Worm (Caenorhabditis elegans): ENCODE measurements around the gene F41G3.3.
A peak's percentile ranks its signal among the peaks of the same experiment; 100 is the strongest.
"Not testable (repeated sequence)": the region's sequence is repeated elsewhere in the genome, so short reads cannot be mapped to it uniquely, and the experiment has no call there.

F41G3.3 gene

DNA sequence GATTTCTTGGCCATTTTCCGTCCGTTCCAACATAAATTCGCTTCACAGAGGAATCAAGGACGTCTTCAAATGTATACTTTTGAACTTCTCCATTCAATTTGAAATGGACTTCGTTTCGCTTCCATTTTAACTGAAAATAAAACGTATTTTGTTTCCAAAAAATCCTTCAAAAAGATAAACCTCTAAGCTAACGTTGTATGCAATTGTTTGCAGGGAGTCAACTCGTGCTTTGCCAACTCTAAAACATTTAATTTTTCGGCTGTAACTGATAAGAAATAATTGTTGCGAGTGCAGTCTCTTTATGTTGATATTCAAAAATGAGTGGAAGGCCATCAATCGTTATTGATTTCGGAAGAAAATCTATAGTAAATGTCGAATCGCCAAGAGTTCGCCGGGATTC is 11.7 kb downstream of the F41G3.3 start, which contains the start of gene F41G3.18:
F41G3.18 (plus strand) TSS at position 301 of the 400 bp plus-strand sequence.
- no peak for TF ChIP-seq aly-1 (tag; optimal IDR thresholded peaks at IDR 0.05)
- TF ChIP-seq sea-1 (GFP tag; conservative IDR thresholded peaks at IDR 0.05): no peak
- TF ChIP-seq ceh-36 (tag; optimal IDR thresholded peaks at IDR 0.05): no peak
- TF ChIP-seq ceh-13 (GFP tag; optimal IDR thresholded peaks at IDR 0.05): no peak
- TF ChIP-seq ets-7 (tag; optimal IDR thresholded peaks at IDR 0.05): no peak
- no peak for TF ChIP-seq pes-1 (GFP tag; IDR thresholded peaks at IDR 0.05)
- no peak for TF ChIP-seq hnd-1 (tag; optimal IDR thresholded peaks at IDR 0.05)

- TF ChIP-seq scrt-1 (GFP tag; IDR thresholded peaks at IDR 0.05) (0 out of 2 replicates have a peak, but pooled peaks have one; percentile 40), sea-1 (GFP tag; conservative IDR thresholded peaks at IDR 0.05) (no peak)
These were observed 13.7 kb downstream of the F41G3.3 start for ce11 chrII:6770030-6770429.

DNA sequence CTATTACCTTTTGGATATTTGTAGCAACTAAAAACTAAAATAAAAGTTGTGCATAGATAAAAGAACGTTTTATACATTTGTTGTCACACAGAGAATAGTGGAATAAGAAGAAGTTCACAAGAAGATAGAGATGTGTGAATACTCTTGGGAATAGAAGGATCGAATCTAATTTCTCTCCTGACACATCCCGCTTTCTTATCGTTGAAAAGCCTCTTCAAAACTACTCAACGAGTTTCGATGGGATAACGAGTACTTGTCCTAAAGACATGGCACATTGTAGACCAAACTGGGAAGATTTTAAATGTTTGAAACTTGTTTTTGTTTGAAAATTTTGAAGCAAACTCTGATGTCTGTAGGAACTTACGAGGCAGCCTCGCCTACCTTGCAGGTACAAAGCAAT is 16.1 kb downstream of the F41G3.3 start:
- TF ChIP-seq ets-7 (tag; optimal IDR thresholded peaks at IDR 0.05): no peak
- TF ChIP-seq B0310.2 (tag; optimal IDR thresholded peaks at IDR 0.05): no peak
- no peak for TF ChIP-seq ceh-36 (tag; optimal IDR thresholded peaks at IDR 0.05)

DNA sequence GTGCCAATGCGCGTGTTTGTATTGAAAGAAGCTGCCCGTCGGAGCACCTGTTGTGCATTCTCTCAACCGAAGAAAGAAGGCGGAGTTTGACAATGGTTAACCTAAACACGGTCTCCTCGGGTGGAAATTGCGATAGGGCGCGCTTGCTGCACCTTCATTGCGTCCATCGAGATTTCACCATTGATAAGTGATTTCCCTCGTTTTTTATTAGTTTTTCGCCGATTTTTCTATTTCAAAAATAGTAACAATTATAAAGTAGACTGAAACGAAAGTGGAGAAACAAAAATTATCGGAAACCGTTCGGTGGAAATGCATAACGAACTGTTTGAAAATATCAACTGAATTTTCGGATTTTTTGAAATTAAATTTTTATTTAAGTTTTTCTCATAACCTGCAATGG is 18.7 kb downstream of the F41G3.3 start, which contains the start of gene agr-1:
agr-1 (minus strand) TSS at position 101 of the 400 bp plus-strand sequence.
- not testable (repeated sequence) for TF ChIP-seq ama-1 (optimal IDR thresholded peaks at IDR 0.05); hmg-4 (GFP tag; optimal IDR thresholded peaks at IDR 0.05); scrt-1 (GFP tag; IDR thresholded peaks at IDR 0.05)

DNA sequence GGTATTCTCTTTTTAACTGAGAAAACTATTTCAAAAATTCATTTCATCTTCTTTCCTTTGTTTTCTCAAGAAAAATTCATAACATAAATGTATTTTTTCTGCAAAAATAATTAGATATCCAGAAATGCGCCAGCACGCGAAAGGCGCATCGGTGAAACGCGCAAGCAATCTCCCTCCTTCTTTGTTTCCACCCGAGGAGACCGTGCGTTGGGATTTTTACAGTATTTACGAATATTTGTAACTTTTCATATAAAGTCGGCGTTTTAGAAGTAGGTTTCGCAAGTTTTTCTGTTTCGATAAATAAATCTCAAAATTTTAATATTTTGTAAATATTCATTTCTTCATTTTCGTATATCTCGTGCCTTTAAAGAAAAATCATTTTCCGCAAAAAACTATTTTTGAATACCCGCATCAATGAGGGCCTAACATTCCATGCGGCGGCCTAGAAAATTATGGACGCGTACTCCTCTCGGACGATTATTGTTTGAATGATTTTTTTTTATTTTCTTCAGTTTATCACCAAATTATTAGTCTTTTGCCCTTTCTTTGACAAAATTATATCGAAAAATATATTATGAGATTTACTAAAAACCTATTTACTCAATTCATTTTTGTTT is 20.2 kb downstream of the F41G3.3 start, which contains the start of gene ssup-72:
ssup-72 (plus strand) TSS at position 181 of the 617 bp plus-strand sequence.
- peak; percentile 75 for TF ChIP-seq tbx-37 (GFP tag; conservative IDR thresholded peaks at IDR 0.05)
- no peak for TF ChIP-seq B0310.2 (tag; optimal IDR thresholded peaks at IDR 0.05)
- TF ChIP-seq scrt-1 (GFP tag; IDR thresholded peaks at IDR 0.05): no peak
- no peak for TF ChIP-seq sea-1 (GFP tag; conservative IDR thresholded peaks at IDR 0.05)
- no peak for TF ChIP-seq F13C5.2 (tag; optimal IDR thresholded peaks at IDR 0.05)
- TF ChIP-seq ets-7 (tag; optimal IDR thresholded peaks at IDR 0.05): no peak
- TF ChIP-seq flt-1 (GFP tag; IDR thresholded peaks at IDR 0.05): no peak
- no peak for TF ChIP-seq ama-1 (optimal IDR thresholded peaks at IDR 0.05)
- TF ChIP-seq ceh-13 (GFP tag; optimal IDR thresholded peaks at IDR 0.05): no peak
- peak; percentile 35 for TF ChIP-seq hmg-4 (GFP tag; optimal IDR thresholded peaks at IDR 0.05)
- no peak for TF ChIP-seq hmbx-1 (tag; optimal IDR thresholded peaks at IDR 0.05)
- no peak for TF ChIP-seq ceh-36 (tag; optimal IDR thresholded peaks at IDR 0.05)
- TF ChIP-seq tbx-11 (GFP tag; IDR thresholded peaks at IDR 0.05): no peak

DNA sequence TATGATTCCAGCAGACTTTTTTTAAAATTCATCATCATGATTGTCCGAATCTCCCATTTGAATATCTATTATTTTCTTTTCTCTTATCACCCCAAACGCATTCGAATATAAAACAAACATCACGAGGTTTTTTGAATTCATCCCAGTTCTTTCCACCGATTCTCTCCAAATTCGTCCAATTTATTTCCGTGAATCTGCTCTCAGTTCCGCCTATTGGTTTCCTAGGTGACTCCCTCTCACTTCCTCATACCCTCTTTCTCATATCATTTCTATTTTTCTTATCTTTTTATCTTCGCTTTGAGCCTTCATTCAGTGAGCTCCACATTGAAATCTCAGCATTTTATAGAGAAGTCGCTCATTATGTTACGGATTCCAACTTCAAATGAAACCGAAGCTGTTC is 22.8 kb downstream of the F41G3.3 start, which contains the start of gene T13C2.7:
T13C2.7 (plus strand) TSS at position 301 of the 400 bp plus-strand sequence.
- TF ChIP-seq pes-1 (GFP tag; IDR thresholded peaks at IDR 0.05): no peak
- TF ChIP-seq tbx-11 (GFP tag; IDR thresholded peaks at IDR 0.05): no peak
- TF ChIP-seq tra-4 (tag; optimal IDR thresholded peaks at IDR 0.05): no peak
- TF ChIP-seq flt-1 (GFP tag; IDR thresholded peaks at IDR 0.05): no peak
- TF ChIP-seq hnd-1 (tag; optimal IDR thresholded peaks at IDR 0.05): no peak
- no peak for TF ChIP-seq ama-1 (optimal IDR thresholded peaks at IDR 0.05)
- no peak for TF ChIP-seq B0310.2 (tag; optimal IDR thresholded peaks at IDR 0.05)
- no peak for TF ChIP-seq sea-1 (GFP tag; conservative IDR thresholded peaks at IDR 0.05)
- no peak for TF ChIP-seq tbx-37 (GFP tag; conservative IDR thresholded peaks at IDR 0.05)
- no peak for TF ChIP-seq aly-1 (tag; optimal IDR thresholded peaks at IDR 0.05)
- no peak for TF ChIP-seq ceh-13 (GFP tag; optimal IDR thresholded peaks at IDR 0.05)
- TF ChIP-seq F13C5.2 (tag; optimal IDR thresholded peaks at IDR 0.05): no peak
- no peak for TF ChIP-seq hmg-4 (GFP tag; optimal IDR thresholded peaks at IDR 0.05)
- no peak for TF ChIP-seq hmbx-1 (tag; optimal IDR thresholded peaks at IDR 0.05)
- no peak for TF ChIP-seq ets-7 (tag; optimal IDR thresholded peaks at IDR 0.05)
- no peak for TF ChIP-seq ceh-36 (tag; optimal IDR thresholded peaks at IDR 0.05)
- TF ChIP-seq scrt-1 (GFP tag; IDR thresholded peaks at IDR 0.05): no peak

- TF ChIP-seq hnd-1 (tag; optimal IDR thresholded peaks at IDR 0.05) (no peak), pes-1 (GFP tag; IDR thresholded peaks at IDR 0.05) (no peak), aly-1 (tag; optimal IDR thresholded peaks at IDR 0.05) (no peak), ceh-13 (GFP tag; optimal IDR thresholded peaks at IDR 0.05) (no peak), flt-1 (GFP tag; IDR thresholded peaks at IDR 0.05) (no peak), B0310.2 (tag; optimal IDR thresholded peaks at IDR 0.05) (no peak), ets-7 (tag; optimal IDR thresholded peaks at IDR 0.05) (no peak), F13C5.2 (tag; optimal IDR thresholded peaks at IDR 0.05) (no peak), scrt-1 (GFP tag; IDR thresholded peaks at IDR 0.05) (no peak), tbx-37 (GFP tag; conservative IDR thresholded peaks at IDR 0.05) (no peak), ama-1 (optimal IDR thresholded peaks at IDR 0.05) (no peak)
These were observed 24.9 kb downstream of the F41G3.3 start for ce11 chrII:6781231-6781630.

DNA sequence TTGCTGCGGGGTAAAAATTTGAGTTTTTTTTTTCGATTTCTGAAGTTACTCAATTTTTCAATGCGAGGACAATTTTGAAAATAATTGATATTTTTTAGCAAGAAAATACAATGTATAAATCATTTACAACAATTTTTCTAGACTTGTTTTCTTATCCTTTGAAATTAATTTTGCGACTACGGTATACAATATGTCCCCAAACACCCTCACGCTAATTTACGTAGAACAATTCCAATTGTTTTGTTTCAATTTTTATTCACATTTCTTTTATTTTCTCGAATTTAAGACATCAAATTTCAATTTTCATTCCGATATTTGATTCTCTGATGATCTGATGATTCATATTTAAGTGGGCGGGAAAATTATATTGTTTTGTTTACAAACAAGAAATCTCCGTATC is 25.7 kb downstream of the F41G3.3 start:
- TF ChIP-seq aly-1 (tag; optimal IDR thresholded peaks at IDR 0.05) (no peak), flt-1 (GFP tag; IDR thresholded peaks at IDR 0.05) (no peak)

- peak; percentile 50 for TF ChIP-seq hmg-4 (GFP tag; optimal IDR thresholded peaks at IDR 0.05)
- TF ChIP-seq B0310.2 (tag; optimal IDR thresholded peaks at IDR 0.05): no peak
These were observed 26.4 kb downstream of the F41G3.3 start for ce11 chrII:6782738-6783163.

All from whole organism, early embryonic.